Fruit fly (Drosophila melanogaster) whole organism, embryonic: ENCODE results near the gene GstD11.
A peak's percentile ranks its signal among the peaks of the same experiment; 100 is the strongest.

ENCODE experiments used
- Abd-B ChIP-seq: fragments of 200-800 bp; sonication (Bioruptor generic); optimal IDR thresholded peaks from 2 replicates; lab custom pipeline; 2018; ENCODE audit warnings: missing biosample characterization, mild to moderate bottlenecking, missing genetic modification characterization, moderate library complexity
- Antp ChIP-seq: fragments of 200-800 bp; sonication (Bioruptor generic); optimal IDR thresholded peaks from 3 replicates; lab custom pipeline; 2016; ENCODE audit warnings: missing biosample characterization, missing genetic modification characterization
- CG10147 ChIP-seq: fragments of 200-800 bp; sonication (Bioruptor generic); optimal IDR thresholded peaks from 2 replicates; lab custom pipeline; 2019; ENCODE audit warnings: missing biosample characterization, mild to moderate bottlenecking, missing genetic modification characterization, moderate library complexity
- CG10543 ChIP-seq: fragments of 200-800 bp; sonication (Bioruptor generic); optimal IDR thresholded peaks from 3 replicates; lab custom pipeline; 2017; ENCODE audit warnings: missing biosample characterization, mild to moderate bottlenecking, missing genetic modification characterization, moderate library complexity
- CG12104 ChIP-seq: fragments of 200-800 bp; sonication (Bioruptor generic); optimal IDR thresholded peaks from 3 replicates; lab custom pipeline; 2016; ENCODE audit warnings: missing biosample characterization, missing genetic modification characterization
- CG12299 ChIP-seq: fragments of 200-800 bp; sonication (Bioruptor generic); optimal IDR thresholded peaks from 2 replicates; lab custom pipeline; 2018; ENCODE audit warnings: missing biosample characterization, mild to moderate bottlenecking, missing genetic modification characterization
- CG13296 ChIP-seq: fragments of 200-800 bp; sonication (Bioruptor generic); optimal IDR thresholded peaks from 3 replicates; lab custom pipeline; 2018; ENCODE audit warnings: missing biosample characterization, mild to moderate bottlenecking, missing genetic modification characterization
- CG13624 ChIP-seq: fragments of 200-800 bp; sonication (Bioruptor generic); optimal IDR thresholded peaks from 2 replicates; lab custom pipeline; 2016; ENCODE audit warnings: missing biosample characterization, missing genetic modification characterization
- CG13775 ChIP-seq: fragments of 200-800 bp; sonication (Bioruptor generic); optimal IDR thresholded peaks from 3 replicates; lab custom pipeline; 2017; ENCODE audit warnings: missing biosample characterization, mild to moderate bottlenecking, missing genetic modification characterization
- CG15073 ChIP-seq: fragments of 200-800 bp; sonication (Bioruptor generic); optimal IDR thresholded peaks from 2 replicates; lab custom pipeline; 2016; ENCODE audit warnings: missing biosample characterization, missing genetic modification characterization
- CG15514 ChIP-seq: fragments of 200-800 bp; sonication (Bioruptor generic); optimal IDR thresholded peaks from 3 replicates; lab custom pipeline; 2017; ENCODE audit warnings: missing biosample characterization, missing genetic modification characterization, mild to moderate bottlenecking, moderate library complexity, missing genetic modification reagents
- CG1602 ChIP-seq: fragments of 200-800 bp; sonication (Bioruptor generic); optimal IDR thresholded peaks from 3 replicates; lab custom pipeline; 2016; ENCODE audit warnings: missing biosample characterization, missing genetic modification characterization
- CG17328 ChIP-seq: fragments of 200-800 bp; sonication (Bioruptor generic); IDR thresholded peaks from 2 replicates; pipeline ENCODE4 v1.3.6; 2022; ENCODE audit warnings: missing biosample characterization, missing genetic modification characterization
- CG17385 ChIP-seq: fragments of 200-800 bp; sonication (Bioruptor generic); optimal IDR thresholded peaks from 3 replicates; lab custom pipeline; 2018; ENCODE audit warnings: missing biosample characterization, mild to moderate bottlenecking, missing genetic modification characterization
- CG18011 ChIP-seq: fragments of 200-800 bp; sonication (Bioruptor generic); optimal IDR thresholded peaks from 2 replicates; lab custom pipeline; 2017; ENCODE audit warnings: missing biosample characterization, missing genetic modification characterization, mild to moderate bottlenecking, moderate library complexity, missing genotype
- CG18619 ChIP-seq: fragments of 200-800 bp; sonication (Bioruptor generic); optimal IDR thresholded peaks from 3 replicates; lab custom pipeline; 2017; ENCODE audit warnings: missing biosample characterization, mild to moderate bottlenecking, missing genetic modification characterization
- CG30020 ChIP-seq: fragments of 200-800 bp; optimal IDR thresholded peaks from 2 replicates; lab custom pipeline; 2019; ENCODE audit warnings: missing biosample characterization, mild to moderate bottlenecking, missing genetic modification characterization, moderate library complexity
- CG4820 ChIP-seq: fragments of 200-800 bp; sonication (Bioruptor generic); optimal IDR thresholded peaks from 3 replicates; lab custom pipeline; 2016; ENCODE audit warnings: missing biosample characterization, missing genetic modification characterization
- CG5953 ChIP-seq: fragments of 200-800 bp; sonication (Bioruptor generic); IDR thresholded peaks from 2 replicates; pipeline ENCODE4 v1.3.6; 2022; ENCODE audit warnings: missing biosample characterization, missing genetic modification characterization
- CG6765 ChIP-seq: fragments of 200-800 bp; sonication (Bioruptor generic); optimal IDR thresholded peaks from 3 replicates; lab custom pipeline; 2017; ENCODE audit warnings: missing biosample characterization, mild to moderate bottlenecking, missing genetic modification characterization
- CG8290 ChIP-seq, 3 experiments: fragments of 200-800 bp; sonication (Bioruptor generic); optimal IDR thresholded peaks; 2 replicates each; lab custom pipeline; 2016 to 2019; ENCODE audit warnings: missing biosample characterization in 3 of 3, missing genetic modification characterization in 3 of 3, mild to moderate bottlenecking in 2 of 3, moderate library complexity in 1 of 3
- CG8388 ChIP-seq: fragments of 200-800 bp; sonication (Bioruptor generic); optimal IDR thresholded peaks from 2 replicates; lab custom pipeline; 2019; ENCODE audit warnings: missing biosample characterization, mild to moderate bottlenecking, missing genetic modification characterization, moderate library complexity
- CG8924 ChIP-seq: fragments of 200-800 bp; optimal IDR thresholded peaks from 3 replicates; lab custom pipeline; 2019; ENCODE audit warnings: missing biosample characterization, mild to moderate bottlenecking, missing genetic modification characterization, moderate library complexity
- Chrac-16 ChIP-seq: fragments of 200-800 bp; sonication (Bioruptor generic); optimal IDR thresholded peaks from 3 replicates; lab custom pipeline; 2016; ENCODE audit warnings: missing biosample characterization, missing genetic modification characterization
- D19B ChIP-seq: fragments of 200-800 bp; sonication (Bioruptor generic); optimal IDR thresholded peaks from 2 replicates; lab custom pipeline; 2017; ENCODE audit warnings: missing biosample characterization, mild to moderate bottlenecking, missing genetic modification characterization
- Dek ChIP-seq: fragments of 200-800 bp; sonication (Bioruptor generic); optimal IDR thresholded peaks from 3 replicates; lab custom pipeline; 2019; ENCODE audit warnings: missing biosample characterization, mild to moderate bottlenecking, missing genetic modification characterization, moderate library complexity
- HHEX ChIP-seq: fragments of 200-800 bp; sonication (Bioruptor generic); optimal IDR thresholded peaks from 3 replicates; lab custom pipeline; 2017; ENCODE audit warnings: missing biosample characterization, mild to moderate bottlenecking, missing genetic modification characterization, missing genetic modification reagents
- HLH4C ChIP-seq: fragments of 200-800 bp; sonication (Bioruptor generic); IDR thresholded peaks from 3 replicates; pipeline ENCODE4 v1.3.6; 2022; ENCODE audit warnings: missing biosample characterization, missing genetic modification characterization; ENCODE audit not compliant: partially characterized antibody
- Hmr ChIP-seq: fragments of 200-800 bp; sonication (Bioruptor generic); optimal IDR thresholded peaks from 3 replicates; lab custom pipeline; 2017; ENCODE audit warnings: mild to moderate bottlenecking, missing biosample characterization, missing genetic modification reagents, missing genetic modification characterization
- Ptx1 ChIP-seq: fragments of 200-800 bp; sonication (Bioruptor generic); IDR thresholded peaks from 2 replicates; pipeline ENCODE4 v1.3.6; 2022; ENCODE audit warnings: missing biosample characterization, missing genetic modification characterization
- Rfx ChIP-seq: fragments of 200-800 bp; sonication (Bioruptor generic); IDR thresholded peaks from 2 replicates; pipeline ENCODE4 v1.3.6; 2022; ENCODE audit warnings: missing biosample characterization, missing genetic modification characterization
- Sry-β ChIP-seq: fragments of 200-800 bp; sonication (Bioruptor generic); optimal IDR thresholded peaks from 2 replicates; lab custom pipeline; 2018; ENCODE audit warnings: missing biosample characterization, mild to moderate bottlenecking, missing genetic modification characterization, moderate library complexity
- Stat92E ChIP-seq, 3 experiments: fragments of >200 bp in 2 of 3; fragments of 200-800 bp in 1 of 3; sonication (Bioruptor generic) in 1 of 3; optimal IDR thresholded peaks; 2 replicates each; lab custom pipeline; 2017 to 2019; ENCODE audit warnings: missing biosample characterization in 3 of 3, missing genetic modification characterization in 3 of 3, mild to moderate bottlenecking in 1 of 3, moderate library complexity in 1 of 3
- amos ChIP-seq: fragments of 200-800 bp; sonication (Bioruptor generic); IDR thresholded peaks from 2 replicates; pipeline ENCODE4 v1.3.6; 2022; ENCODE audit warnings: missing biosample characterization, missing genetic modification characterization; ENCODE audit not compliant: partially characterized antibody
- az2 ChIP-seq: fragments of 200-800 bp; sonication (Bioruptor generic); optimal IDR thresholded peaks from 3 replicates; lab custom pipeline; 2016; ENCODE audit warnings: missing biosample characterization, missing genetic modification characterization
- chif ChIP-seq, 2 experiments: fragments of 200-800 bp; sonication (Bioruptor generic); optimal IDR thresholded peaks; 3 replicates each; lab custom pipeline; 2016; ENCODE audit warnings: missing biosample characterization in 2 of 2, missing genetic modification characterization in 2 of 2
- chinmo ChIP-seq: fragments of 200-800 bp; sonication (Bioruptor generic); IDR thresholded peaks from 4 replicates; pipeline ENCODE4 v1.3.6; 2022; ENCODE audit warnings: missing biosample characterization, missing genetic modification characterization; ENCODE audit not compliant: partially characterized antibody
- ci ChIP-seq: fragments of 200-800 bp; sonication (Bioruptor generic); IDR thresholded peaks from 3 replicates; pipeline ENCODE4 v1.3.6; 2022; ENCODE audit warnings: missing biosample characterization, missing genetic modification characterization
- her ChIP-seq: fragments of 200-800 bp; sonication (Bioruptor generic); optimal IDR thresholded peaks from 2 replicates; lab custom pipeline; 2016; ENCODE audit warnings: missing biosample characterization, missing genetic modification characterization
- lmd ChIP-seq: fragments of 200-800 bp; sonication (Bioruptor generic); IDR thresholded peaks from 2 replicates; pipeline ENCODE4 v1.3.6; 2022; ENCODE audit warnings: missing biosample characterization, missing genetic modification characterization
- maf-S ChIP-seq: fragments of 200-800 bp; sonication (Bioruptor generic); optimal IDR thresholded peaks from 2 replicates; lab custom pipeline; 2016; ENCODE audit warnings: missing biosample characterization, missing genetic modification characterization
- mam ChIP-seq: fragments of 200-800 bp; sonication (Bioruptor generic); optimal IDR thresholded peaks from 3 replicates; lab custom pipeline; 2016; ENCODE audit warnings: missing biosample characterization, missing genetic modification characterization
- pho ChIP-seq: fragments of 200-800 bp; sonication (Bioruptor generic); optimal IDR thresholded peaks from 2 replicates; lab custom pipeline; 2016; ENCODE audit warnings: missing biosample characterization, missing genetic modification characterization
- row ChIP-seq: fragments of 200-800 bp; sonication (Bioruptor generic); IDR thresholded peaks from 3 replicates; pipeline ENCODE4 v1.3.6; 2022; ENCODE audit warnings: missing biosample characterization, missing genetic modification characterization
- sd ChIP-seq: fragments of 200-800 bp; sonication (Bioruptor generic); optimal IDR thresholded peaks from 3 replicates; lab custom pipeline; 2018; ENCODE audit warnings: missing biosample characterization, mild to moderate bottlenecking, missing genetic modification characterization, moderate library complexity
- sens ChIP-seq: fragments of 200-800 bp; sonication (Bioruptor generic); peaks from one replicate; lab custom pipeline; 2016; ENCODE audit warnings: missing biosample characterization, missing genetic modification characterization
- trem ChIP-seq: fragments of 200-800 bp; optimal IDR thresholded peaks from 3 replicates; lab custom pipeline; 2019; ENCODE audit warnings: missing biosample characterization, mild to moderate bottlenecking, missing genetic modification characterization, moderate library complexity
- trh ChIP-seq: fragments of 200-800 bp; sonication (Bioruptor generic); optimal IDR thresholded peaks from 2 replicates; lab custom pipeline; 2016; ENCODE audit warnings: missing biosample characterization, missing genetic modification characterization
- twi ChIP-seq: fragments of 200-800 bp; optimal IDR thresholded peaks from 2 replicates; lab custom pipeline; 2019; ENCODE audit warnings: missing biosample characterization, mild to moderate bottlenecking, missing genetic modification characterization, moderate library complexity
- zfh2 ChIP-seq: fragments of 200-800 bp; sonication (Bioruptor generic); optimal IDR thresholded peaks from 2 replicates; lab custom pipeline; 2016; ENCODE audit warnings: missing biosample characterization, missing genetic modification characterization

Gene GstD11

DNA sequence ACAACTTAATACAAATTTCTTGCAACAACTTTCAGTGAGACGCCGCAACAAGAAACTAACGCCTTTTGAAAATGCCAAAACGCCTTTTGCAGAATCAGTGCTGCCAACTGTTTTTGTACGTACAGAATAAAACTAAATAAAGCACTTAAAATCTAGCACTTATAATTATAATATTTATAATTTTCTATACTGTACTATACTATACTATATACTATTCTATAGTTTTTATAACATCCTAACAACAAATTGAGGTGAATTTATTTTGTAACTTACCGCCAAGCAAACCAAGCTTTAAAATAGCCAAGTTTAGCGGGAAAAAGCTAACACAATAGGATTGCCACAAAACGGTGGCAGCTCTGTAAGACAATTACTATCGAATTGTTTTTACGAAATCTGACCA lies 50.6 kb downstream of the GstD11 start, which contains the start of the genes Aos1 and Srlp (continued):
- TF ChIP-seq Dek (tag; lab: Kevin White, UChicago), result peak; percentile 63
- peak; percentile 19 for TF ChIP-seq CG4820 (GFP tag; lab: Kevin White, UChicago)
- no peak for TF ChIP-seq CG5953
- TF ChIP-seq CG8388 (GFP tag; lab: Kevin White, UChicago), result peak; percentile 44
- TF ChIP-seq CG13624 (GFP tag; lab: Kevin White, UChicago), result no peak
- TF ChIP-seq HHEX, result peak; percentile 17
- TF ChIP-seq CG12104 (GFP tag; lab: Kevin White, UChicago), result peak; percentile 30
- peak; percentile 88 for TF ChIP-seq row (GFP tag; lab: Robert Waterston, UW)
- peak; percentile 98 for TF ChIP-seq Sry-β (GFP tag; lab: Kevin White, UChicago)
- TF ChIP-seq CG18011, result peak; percentile 11
- peak; percentile 51 for TF ChIP-seq CG17385 (GFP tag; lab: Kevin White, UChicago)
- no peak for TF ChIP-seq D19B (GFP tag; lab: Kevin White, UChicago)
- TF ChIP-seq CG10543, result peak; percentile 41
- peak; percentile 18 for TF ChIP-seq zfh2 (GFP tag; lab: Kevin White, UChicago)
- TF ChIP-seq maf-S (GFP tag; lab: Kevin White, UChicago), result no peak
- TF ChIP-seq Stat92E (GFP tag; optimal IDR thresholded peaks at IDR 0.05; lab: Kevin White, UChicago), result no peak
- TF ChIP-seq CG30020 (tag; lab: Kevin White, UChicago), result peak; percentile 74
- TF ChIP-seq ci (GFP tag; lab: Robert Waterston, UW), result no peak
- peak; percentile 37; the same call in 1 of the 2 replicates for TF ChIP-seq lmd (GFP tag; lab: Robert Waterston, UW)
- peak; percentile 46 for TF ChIP-seq Ptx1
- TF ChIP-seq CG13296 (GFP tag; lab: Kevin White, UChicago), result peak; percentile 54
- no peak for TF ChIP-seq trh
- TF ChIP-seq Rfx (GFP tag; lab: Robert Waterston, UW), result 0 out of 2 replicates have a peak, but pooled peaks have one; percentile 36
- peak; percentile 19 for TF ChIP-seq CG8290 (GFP tag; optimal IDR thresholded peaks at IDR 0.05; lab: Kevin White, UChicago)
- TF ChIP-seq CG8290 (tag; optimal IDR thresholded peaks at IDR 0.05; lab: Kevin White, UChicago), result no peak
- TF ChIP-seq pho (GFP tag; lab: Kevin White, UChicago), result no peak
- TF ChIP-seq CG8924 (tag; lab: Kevin White, UChicago), result peak; percentile 75
- peak; percentile 15 for TF ChIP-seq mam (GFP tag; lab: Kevin White, UChicago)
- no peak for TF ChIP-seq chif (GFP tag; optimal IDR thresholded peaks at IDR 0.05; lab: Kevin White, UChicago)
- TF ChIP-seq trem (tag; lab: Kevin White, UChicago), result peak; percentile 99
- TF ChIP-seq CG6765 (GFP tag; lab: Kevin White, UChicago), result no peak
- peak; percentile 58 for TF ChIP-seq CG15514
- TF ChIP-seq Abd-B, result peak; percentile 62
- peak; percentile 56 for TF ChIP-seq CG13775
- TF ChIP-seq chinmo (GFP tag; lab: Robert Waterston, UW), result 0 out of 4 replicates have a peak, but pooled peaks have one; percentile 38
- TF ChIP-seq az2 (GFP tag; lab: Kevin White, UChicago), result peak; percentile 46
- TF ChIP-seq sens (GFP tag; lab: Kevin White, UChicago), result peak; percentile 67
- no peak for TF ChIP-seq Antp (GFP tag; lab: Kevin White, UChicago)
- no peak for TF ChIP-seq CG15073 (GFP tag; lab: Kevin White, UChicago)
- TF ChIP-seq Chrac-16 (GFP tag; lab: Kevin White, UChicago), result peak; percentile 38
- TF ChIP-seq CG18619 (GFP tag; lab: Kevin White, UChicago), result peak; percentile 26
- peak; percentile 46 for TF ChIP-seq twi (tag; lab: Kevin White, UChicago)
- peak; percentile 62 for TF ChIP-seq CG10147 (GFP tag; lab: Kevin White, UChicago)
- TF ChIP-seq Hmr (GFP tag; lab: Kevin White, UChicago), result no peak
- TF ChIP-seq her (GFP tag; lab: Kevin White, UChicago), result no peak
- TF ChIP-seq CG1602 (GFP tag; lab: Kevin White, UChicago), result peak; percentile 3
- TF ChIP-seq sd, result peak; percentile 58
- TF ChIP-seq CG12299 (tag; lab: Kevin White, UChicago), result peak; percentile 20
- TF ChIP-seq amos, result peak; percentile 12; the same call in 1 of the 2 replicates
- 0 out of 2 replicates have a peak, but pooled peaks have one; percentile 30 for TF ChIP-seq CG17328 (GFP tag; lab: Robert Waterston, UW)
- no peak for TF ChIP-seq HLH4C (GFP tag; lab: Robert Waterston, UW)
